Worm (Caenorhabditis elegans) whole organism, L4 larva: Measurements from ENCODE around the gene T20G5.9.
A peak's percentile ranks its signal among the peaks of the same experiment; 100 is the strongest.

Experiments
- F49E8.2 ChIP-seq: sonication (generic microtip); optimal IDR thresholded peaks from 2 replicates; lab custom pipeline; 2016; ENCODE audit warnings: missing compliant biosample characterization, mild to moderate bottlenecking, missing genetic modification characterization, borderline replicate concordance
- T20F7.1 ChIP-seq: fragments of 200-800 bp; sonication (Bioruptor generic); optimal IDR thresholded peaks from 2 replicates; lab custom pipeline; 2018; ENCODE audit warnings: mild to moderate bottlenecking, missing genetic modification characterization, missing compliant biosample characterization
- Y105C5A.15 ChIP-seq: fragments of 200-800 bp; sonication (Bioruptor generic); IDR thresholded peaks from 2 replicates; pipeline ENCODE4 v1.3.6; 2022; ENCODE audit warnings: missing genetic modification characterization, missing compliant biosample characterization
- Y48G9A.11 ChIP-seq: fragments of 200-800 bp; sonication (Bioruptor generic); IDR thresholded peaks from 2 replicates; pipeline ENCODE4 v1.3.6; 2022; ENCODE audit warnings: missing genetic modification reagents, missing genetic modification characterization, missing compliant biosample characterization
- Y75B8A.6 ChIP-seq: fragments of 200-800 bp; sonication (Bioruptor generic); IDR thresholded peaks from 2 replicates; pipeline ENCODE4 v1.3.6; 2022; ENCODE audit warnings: missing genetic modification reagents, missing genetic modification characterization, missing compliant biosample characterization
- ZK337.2 ChIP-seq: fragments of 200-800 bp; sonication (Bioruptor generic); IDR thresholded peaks from 2 replicates; pipeline ENCODE4 v1.3.6; 2022; ENCODE audit warnings: missing genetic modification reagents, missing genetic modification characterization, missing compliant biosample characterization
- aha-1 ChIP-seq: fragments of 150-350 bp; peaks from one replicate; lab custom pipeline; 2014; ENCODE audit warnings: missing biosample characterization, missing genetic modification characterization
- arid-1 ChIP-seq: fragments of 200-800 bp; sonication (Bioruptor generic); conservative IDR thresholded peaks from 2 replicates; pipeline ENCODE4 v1.3.6; 2022; ENCODE audit warnings: missing genetic modification reagents, missing genetic modification characterization, missing compliant biosample characterization
- ceh-62 ChIP-seq: sonication (generic microtip); optimal IDR thresholded peaks from 2 replicates; lab custom pipeline; 2017; ENCODE audit warnings: missing biosample characterization, missing genetic modification characterization
- ceh-82 ChIP-seq: sonication (generic microtip); optimal IDR thresholded peaks from 2 replicates; lab custom pipeline; 2017; ENCODE audit warnings: missing biosample characterization, missing genetic modification characterization
- cey-2 ChIP-seq: sonication (generic microtip); optimal IDR thresholded peaks from 3 replicates; lab custom pipeline; 2017; ENCODE audit warnings: missing genetic modification characterization, mild to moderate bottlenecking, missing compliant biosample characterization, antibody characterized with exemption, borderline replicate concordance; ENCODE audit not compliant: insufficient read depth
- ctbp-1 ChIP-seq: fragments of 200-800 bp; sonication (Bioruptor generic); IDR thresholded peaks from 2 replicates; pipeline ENCODE4 v1.3.6; 2022; ENCODE audit warnings: missing genetic modification reagents, missing genetic modification characterization, missing compliant biosample characterization
- daf-12 ChIP-seq: fragments of 150-350 bp; optimal IDR thresholded peaks from 2 replicates; lab custom pipeline; 2014; ENCODE audit warnings: missing biosample characterization, missing genetic modification reagents, missing genetic modification characterization
- daf-16 ChIP-seq, 3 experiments: sonication (generic microtip); optimal IDR thresholded peaks; 2 replicates each; lab custom pipeline; 2016 to 2017; ENCODE audit warnings: missing genetic modification characterization in 3 of 3, missing genetic modification reagents in 3 of 3, mild to moderate bottlenecking in 2 of 3, missing compliant biosample characterization in 2 of 3, missing biosample characterization in 1 of 3, moderate library complexity in 1 of 3
- daf-19 ChIP-seq: fragments of 200-800 bp; sonication (Bioruptor generic); conservative IDR thresholded peaks from 2 replicates; pipeline ENCODE4 v1.3.6; 2022; ENCODE audit warnings: missing genetic modification characterization, missing compliant biosample characterization
- daf-8 ChIP-seq: fragments of 200-800 bp; sonication (Bioruptor generic); IDR thresholded peaks from 2 replicates; pipeline ENCODE4 v1.3.6; 2022; ENCODE audit warnings: missing genetic modification characterization, missing compliant biosample characterization
- dmd-8 ChIP-seq: fragments of 200-800 bp; sonication (Bioruptor generic); IDR thresholded peaks from 2 replicates; pipeline ENCODE4 v1.3.6; 2022; ENCODE audit warnings: missing genetic modification characterization, missing compliant biosample characterization
- dmd-9 ChIP-seq: fragments of 200-800 bp; sonication (Bioruptor generic); IDR thresholded peaks from 2 replicates; pipeline ENCODE4 v1.3.6; 2022; ENCODE audit warnings: missing genetic modification reagents, missing genetic modification characterization, missing compliant biosample characterization
- dve-1 ChIP-seq: sonication (generic microtip); optimal IDR thresholded peaks from 2 replicates; lab custom pipeline; 2017; ENCODE audit warnings: antibody characterized with exemption, mild to moderate bottlenecking, missing genetic modification characterization, missing compliant biosample characterization; ENCODE audit not compliant: insufficient read depth
- egl-43 ChIP-seq: fragments of 200-800 bp; sonication (Bioruptor generic); IDR thresholded peaks from 2 replicates; pipeline ENCODE4 v1.3.6; 2022; ENCODE audit warnings: missing genetic modification reagents, missing genetic modification characterization, missing compliant biosample characterization
- fkh-10 ChIP-seq: fragments of 150-350 bp; optimal IDR thresholded peaks from 2 replicates; lab custom pipeline; 2014; ENCODE audit warnings: missing biosample characterization, missing genetic modification reagents, missing genetic modification characterization
- hif-1 ChIP-seq, 2 experiments: sonication (generic microtip); optimal IDR thresholded peaks; 2 replicates each; lab custom pipeline; 2016 to 2017; ENCODE audit warnings: missing compliant biosample characterization in 2 of 2, missing genetic modification characterization in 2 of 2, missing genetic modification reagents in 2 of 2, missing genotype in 2 of 2, mild to moderate bottlenecking in 1 of 2
- hlh-11 ChIP-seq: fragments of 200-800 bp; sonication (Bioruptor generic); optimal IDR thresholded peaks from 2 replicates; lab custom pipeline; 2018; ENCODE audit warnings: mild to moderate bottlenecking, missing genetic modification characterization, missing compliant biosample characterization
- hmg-1.1 ChIP-seq: fragments of 200-800 bp; sonication (Bioruptor generic); IDR thresholded peaks from 2 replicates; pipeline ENCODE4 v1.3.6; 2022; ENCODE audit warnings: missing genetic modification reagents, missing genetic modification characterization, missing compliant biosample characterization
- jun-1 ChIP-seq: fragments of 150-350 bp; optimal IDR thresholded peaks from 2 replicates; lab custom pipeline; 2014; ENCODE audit warnings: missing biosample characterization, missing genetic modification reagents, missing genetic modification characterization
- lim-7 ChIP-seq: fragments of 200-800 bp; sonication (Bioruptor generic); IDR thresholded peaks from 2 replicates; pipeline ENCODE4 v1.3.6; 2022; ENCODE audit warnings: missing genetic modification characterization, missing compliant biosample characterization
- lin-29 ChIP-seq: fragments of 200-800 bp; sonication (Bioruptor generic); IDR thresholded peaks from 2 replicates; pipeline ENCODE4 v1.3.6; 2022; ENCODE audit warnings: missing genetic modification reagents, missing genetic modification characterization, missing compliant biosample characterization
- lin-38 ChIP-seq: fragments of 200-800 bp; sonication (Bioruptor generic); IDR thresholded peaks from 2 replicates; pipeline ENCODE4 v1.3.6; 2022; ENCODE audit warnings: missing genetic modification reagents, missing genetic modification characterization, missing compliant biosample characterization
- lsy-2 ChIP-seq, 2 experiments: fragments of 150-350 bp in 1 of 2; sonication (generic microtip) in 1 of 2; optimal IDR thresholded peaks; 2 replicates each; lab custom pipeline; 2014 to 2017; ENCODE audit warnings: missing biosample characterization in 2 of 2, missing genetic modification characterization in 2 of 2
- madf-5 ChIP-seq, 2 experiments: fragments of 200-800 bp; sonication (Bioruptor generic); IDR thresholded peaks; 2 replicates each; pipeline ENCODE4 v1.3.6; 2022; ENCODE audit warnings: missing compliant biosample characterization in 2 of 2, missing genetic modification characterization in 2 of 2
- madf-9 ChIP-seq: fragments of 200-800 bp; sonication (Bioruptor generic); conservative IDR thresholded peaks from 2 replicates; pipeline ENCODE4 v1.3.6; 2022; ENCODE audit warnings: missing genetic modification reagents, missing genetic modification characterization, missing compliant biosample characterization
- mdl-1 ChIP-seq, 2 experiments: fragments of 150-350 bp in 1 of 2; sonication (generic microtip) in 1 of 2; optimal IDR thresholded peaks; 2 replicates each; lab custom pipeline; 2014 to 2017; ENCODE audit warnings: missing biosample characterization in 2 of 2, missing genetic modification characterization in 2 of 2
- mep-1 ChIP-seq: fragments of 150-350 bp; sonication (generic microtip); optimal IDR thresholded peaks from 3 replicates; lab custom pipeline; 2014; ENCODE audit warnings: missing biosample characterization, missing genetic modification characterization
- mxl-2 ChIP-seq: fragments of 200-800 bp; sonication (Bioruptor generic); conservative IDR thresholded peaks from 2 replicates; pipeline ENCODE4 v1.3.6; 2022; ENCODE audit warnings: missing genetic modification reagents, missing genetic modification characterization, missing compliant biosample characterization
- nhr-111 ChIP-seq: fragments of 200-800 bp; sonication (Bioruptor generic); optimal IDR thresholded peaks from 2 replicates; lab custom pipeline; 2018; ENCODE audit warnings: mild to moderate bottlenecking, missing genetic modification characterization, missing compliant biosample characterization
- nhr-237 ChIP-seq: sonication (generic microtip); optimal IDR thresholded peaks from 2 replicates; lab custom pipeline; 2017; ENCODE audit warnings: missing biosample characterization, missing genetic modification characterization
- nhr-41 ChIP-seq: fragments of 200-800 bp; sonication (Bioruptor generic); IDR thresholded peaks from 2 replicates; pipeline ENCODE4 v1.3.6; 2022; ENCODE audit warnings: missing genetic modification reagents, missing genetic modification characterization, missing compliant biosample characterization
- nhr-42 ChIP-seq: fragments of 200-800 bp; sonication (Bioruptor generic); IDR thresholded peaks from 2 replicates; pipeline ENCODE4 v1.3.6; 2022; ENCODE audit warnings: missing genetic modification characterization, missing compliant biosample characterization
- nhr-48 ChIP-seq: sonication (generic microtip); optimal IDR thresholded peaks from 2 replicates; lab custom pipeline; 2016; ENCODE audit warnings: mild to moderate bottlenecking, missing genetic modification characterization, missing compliant biosample characterization
- rbr-2 ChIP-seq: sonication (generic microtip); optimal IDR thresholded peaks from 2 replicates; lab custom pipeline; 2016; ENCODE audit warnings: missing genotype, missing genetic modification characterization, missing compliant biosample characterization
- saeg-2 ChIP-seq: fragments of 200-800 bp; sonication (Bioruptor generic); IDR thresholded peaks from 2 replicates; pipeline ENCODE4 v1.3.6; 2022; ENCODE audit warnings: missing genetic modification reagents, missing genetic modification characterization, missing compliant biosample characterization
- set-16 ChIP-seq: fragments of 200-800 bp; sonication (Bioruptor generic); IDR thresholded peaks from 2 replicates; pipeline ENCODE4 v1.3.6; 2022; ENCODE audit warnings: missing genetic modification reagents, missing genetic modification characterization, missing compliant biosample characterization
- skn-1 ChIP-seq: fragments of 150-350 bp; optimal IDR thresholded peaks from 2 replicates; lab custom pipeline; 2014; ENCODE audit warnings: missing biosample characterization, missing genetic modification characterization
- snpc-1.2 ChIP-seq: fragments of 200-800 bp; sonication (Bioruptor generic); IDR thresholded peaks from 2 replicates; pipeline ENCODE4 v1.3.6; 2022; ENCODE audit warnings: missing genetic modification reagents, missing genetic modification characterization, missing compliant biosample characterization
- snpc-4 ChIP-seq: fragments of 150-350 bp; optimal IDR thresholded peaks from 2 replicates; lab custom pipeline; 2014; ENCODE audit warnings: missing biosample characterization, missing genetic modification characterization
- tra-1 ChIP-seq: fragments of 200-800 bp; sonication (Bioruptor generic); IDR thresholded peaks from 2 replicates; pipeline ENCODE4 v1.3.6; 2022; ENCODE audit warnings: missing genetic modification reagents, missing genetic modification characterization, missing compliant biosample characterization
- unc-130 ChIP-seq: sonication (generic microtip); optimal IDR thresholded peaks from 2 replicates; lab custom pipeline; 2016; ENCODE audit warnings: missing genetic modification reagents, missing genetic modification characterization, missing compliant biosample characterization
- unc-39 ChIP-seq: sonication (generic microtip); optimal IDR thresholded peaks from 2 replicates; lab custom pipeline; 2017; ENCODE audit warnings: missing biosample characterization, missing genetic modification characterization
- zfp-2 ChIP-seq: sonication (generic microtip); optimal IDR thresholded peaks from 2 replicates; lab custom pipeline; 2016; ENCODE audit warnings: mild to moderate bottlenecking, missing genetic modification characterization, missing compliant biosample characterization
- zip-2 ChIP-seq: fragments of 150-350 bp; optimal IDR thresholded peaks from 2 replicates; lab custom pipeline; 2014; ENCODE audit warnings: missing biosample characterization, missing genetic modification characterization
- ztf-7 ChIP-seq: fragments of 150-350 bp; optimal IDR thresholded peaks from 2 replicates; lab custom pipeline; 2014; ENCODE audit warnings: missing biosample characterization, missing genetic modification characterization

T20G5.9 gene

DNA sequence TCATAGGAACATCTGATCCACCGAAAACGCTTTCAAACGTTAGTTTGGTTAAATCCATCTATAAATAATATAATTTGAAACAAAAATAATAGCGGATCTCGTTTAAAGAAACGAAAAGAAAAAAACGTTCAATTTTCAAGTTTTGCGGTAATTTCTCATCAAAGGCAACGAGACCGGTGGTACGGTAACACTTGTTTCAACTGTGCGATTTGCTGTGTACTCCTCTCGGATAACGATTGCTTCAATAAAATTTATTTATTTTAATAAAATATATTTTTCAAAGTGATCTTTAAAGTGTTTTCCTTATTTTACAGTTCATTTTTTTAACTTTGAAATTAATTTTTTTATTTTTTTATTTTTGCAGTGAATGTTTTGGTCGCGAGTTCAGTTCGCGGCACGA, 8.9 kb downstream of the T20G5.9 start, which contains the start of the genes rde-4 and cox-14 (continued):
- TF ChIP-seq nhr-41 (GFP tag; lab: Robert Waterston, UW) (no peak), Y105C5A.15 (no peak), Y48G9A.11 (GFP tag; lab: Robert Waterston, UW) (no peak), hmg-1.1 (no peak), dve-1 (peak; percentile 78), arid-1 (GFP tag; lab: Robert Waterston, UW) (no peak), fkh-10 (GFP tag; lab: Kevin White, UChicago) (peak; percentile 23), nhr-237 (tag; lab: Kevin White, UChicago) (no peak), madf-5 (GFP tag; IDR thresholded peaks at IDR 0.05; lab: Robert Waterston, UW) (no peak), lsy-2 (tag; optimal IDR thresholded peaks at IDR 0.05; lab: Kevin White, UChicago) (peak; percentile 96 to 100), cey-2 (tag; lab: Kevin White, UChicago) (no peak), tra-1 (GFP tag; lab: Robert Waterston, UW) (no peak), F49E8.2 (tag; lab: Kevin White, UChicago) (no peak), dmd-9 (GFP tag; lab: Robert Waterston, UW) (no peak), ZK337.2 (no peak), mep-1 (tag; lab: Kevin White, UChicago) (peak; percentile 89), lim-7 (GFP tag; lab: Robert Waterston, UW) (no peak), nhr-42 (GFP tag; lab: Robert Waterston, UW) (no peak), lin-29 (GFP tag; lab: Robert Waterston, UW) (no peak), aha-1 (tag; lab: Kevin White, UChicago) (peak; percentile 64), unc-39 (tag; lab: Kevin White, UChicago) (no peak), rbr-2 (tag; lab: Kevin White, UChicago) (peak; percentile 73), zfp-2 (tag; lab: Kevin White, UChicago) (no peak), skn-1 (tag; lab: Kevin White, UChicago) (no peak), zip-2 (no peak), dmd-8 (no peak), mdl-1 (tag; optimal IDR thresholded peaks at IDR 0.05; lab: Kevin White, UChicago) (peak in 1 of 2 experiments; percentile 17), ceh-62 (tag; lab: Kevin White, UChicago) (no peak), hif-1 (tag; optimal IDR thresholded peaks at IDR 0.05; lab: Kevin White, UChicago) (no peak), daf-19 (GFP tag; lab: Robert Waterston, UW) (no peak), daf-16 (GFP tag; optimal IDR thresholded peaks at IDR 0.05; lab: Kevin White, UChicago) (no peak), daf-16 (tag; optimal IDR thresholded peaks at IDR 0.05; lab: Kevin White, UChicago) (peak; percentile 78), madf-9 (no peak), lin-38 (GFP tag; lab: Robert Waterston, UW) (no peak), jun-1 (no peak), unc-130 (peak; percentile 56), T20F7.1 (GFP tag; lab: Kevin White, UChicago) (no peak), ctbp-1 (GFP tag; lab: Robert Waterston, UW) (no peak), hlh-11 (tag; lab: Kevin White, UChicago) (no peak), nhr-111 (no peak), nhr-48 (no peak), mxl-2 (GFP tag; lab: Robert Waterston, UW) (no peak), ceh-82 (no peak), daf-12 (no peak), saeg-2 (GFP tag; lab: Robert Waterston, UW) (no peak), snpc-4 (tag; lab: Kevin White, UChicago) (no peak), set-16 (GFP tag; lab: Robert Waterston, UW) (no peak), ztf-7 (peak; percentile 73), snpc-1.2 (GFP tag; lab: Robert Waterston, UW) (no peak), egl-43 (GFP tag; lab: Robert Waterston, UW) (no peak), daf-8 (GFP tag; lab: Robert Waterston, UW) (no peak), Y75B8A.6 (no peak)
